Worm (Caenorhabditis elegans): Measurements from ENCODE around the gene srlf-17.

DNA sequence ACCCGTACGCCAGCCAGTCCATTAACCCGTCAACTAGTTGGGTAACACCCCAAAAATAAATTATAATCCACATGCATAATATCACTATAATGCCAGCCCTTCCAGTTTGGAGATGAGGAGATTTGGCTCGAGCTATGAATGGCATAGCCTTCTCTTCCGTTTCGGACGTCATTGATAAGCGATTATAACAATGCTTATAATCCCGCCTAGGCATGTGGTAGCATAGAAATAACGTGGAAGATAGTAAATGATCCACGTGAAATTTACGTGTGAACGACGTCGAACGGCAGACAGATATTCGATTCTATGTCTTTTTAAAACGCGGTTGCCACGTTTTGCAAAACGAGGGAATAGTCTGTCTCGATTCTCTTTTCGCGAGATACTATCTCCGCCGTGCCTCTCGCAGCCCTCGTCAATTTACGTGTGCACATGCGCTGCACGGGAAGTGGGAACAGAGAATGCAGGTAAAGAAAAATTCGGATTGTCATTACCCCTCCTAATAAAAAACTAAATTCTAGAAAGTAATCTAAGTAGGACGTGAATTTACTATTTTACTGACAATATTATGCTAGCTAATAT lies 46.4 kb upstream of the srlf-17 start:
- TF ChIP-seq unc-120 (tag; optimal IDR thresholded peaks at IDR 0.05; ENCODE audit: poor library complexity, severe bottlenecking) (no peak), unc-39 (tag; optimal IDR thresholded peaks at IDR 0.05) (no peak), ceh-43 (GFP tag; optimal IDR thresholded peaks at IDR 0.05) (no peak)

Measured in whole organism, mixed stage, embryonic.